Fruit fly (Drosophila melanogaster) whole organism: ENCODE results near the gene elB.

Source experiments
- Dll ChIP-seq: fragments of >200 bp; optimal IDR thresholded peaks from 2 replicates; lab custom pipeline; 2017
- EcR ChIP-seq, 2 experiments: fragments of >200 bp; optimal IDR thresholded peaks; 2 replicates each; lab custom pipeline; 2017; ENCODE audit warnings: missing biosample characterization in 2 of 2, missing genetic modification characterization in 2 of 2, missing genetic modification reagents in 2 of 2
- pan ChIP-seq: fragments of >200 bp; optimal IDR thresholded peaks from 2 replicates; lab custom pipeline; 2017

DNA sequence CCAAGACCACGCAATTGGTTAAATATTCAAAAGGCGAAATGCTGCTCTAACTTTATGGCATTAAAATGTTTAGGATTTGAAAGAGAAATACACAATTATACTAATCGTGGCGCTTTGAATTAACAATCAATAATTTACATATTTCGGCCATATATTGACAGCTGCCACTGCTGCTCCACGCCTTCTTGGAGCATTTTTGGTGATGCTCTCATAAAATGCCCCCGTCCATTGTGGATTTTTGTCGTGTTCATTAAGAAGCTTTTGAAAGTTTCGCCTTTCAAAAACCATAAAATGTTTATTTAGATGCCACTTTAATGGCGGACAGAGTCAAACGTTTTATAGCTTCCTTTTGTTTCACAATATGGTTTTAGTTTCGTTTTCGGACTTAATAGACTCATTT lies 1.8 kb upstream of the elB start:
- TF ChIP-seq EcR (GFP tag; optimal IDR thresholded peaks at IDR 0.05; lab: Kevin White, UChicago) (no peak), Dll (no peak), pan (no peak)
